Fruit fly (Drosophila melanogaster) Kc167 (cell line): ENCODE measurements around the gene Boh1.
"Not testable (repeated sequence)": the region's sequence is repeated elsewhere in the genome, so short reads cannot be mapped to it uniquely, and the experiment has no call there.

Experiments used
- Myc ChIP-seq: fragments of >200 bp; optimal IDR thresholded peaks from 2 replicates; lab custom pipeline; 2017; ENCODE audit warnings: missing external identifiers
- Sin3A ChIP-seq: fragments of >200 bp; optimal IDR thresholded peaks from 2 replicates; lab custom pipeline; 2018; ENCODE audit warnings: missing external identifiers
- h ChIP-seq: fragments of >200 bp; optimal IDR thresholded peaks from 3 replicates; lab custom pipeline; 2018; ENCODE audit warnings: missing external identifiers
- insv ChIP-seq: fragments of >200 bp; optimal IDR thresholded peaks from 3 replicates; lab custom pipeline; 2018; ENCODE audit warnings: missing external identifiers
- psq ChIP-seq: fragments of >200 bp; optimal IDR thresholded peaks from 2 replicates; lab custom pipeline; 2017; ENCODE audit warnings: missing external identifiers
- ttk ChIP-seq: sonication (Bioruptor generic); optimal IDR thresholded peaks from 2 replicates; lab custom pipeline; 2017; ENCODE audit warnings: missing external identifiers

Gene Boh1

dm6 chr3R:27919385-27919789 lies at the start of gene Boh1:
Gene Boh1 (minus strand): TSS chr3R:27919460.
- TF ChIP-seq ttk (lab: Kevin White, UChicago), result no peak
- TF ChIP-seq Sin3A (lab: Kevin White, UChicago), result no peak
- no peak for TF ChIP-seq Myc (lab: Kevin White, UChicago)

- TF ChIP-seq Myc, h, ttk (lab: Kevin White, UChicago): not testable (repeated sequence)
These were observed 43.9 kb upstream of the Boh1 start, which contains the start of the genes CG31131 and CG4849 for dm6 chr3R:27963119-27963518. Gene CG31131 (minus strand): TSS chr3R:27963219. Gene CG4849 (plus strand): TSS chr3R:27963415.

dm6 chr3R:27960473-27960872 lies 41.2 kb upstream of the Boh1 start, which contains the start of gene CG31253:
Gene CG31253 (minus strand): TSS chr3R:27960573.
- not testable (repeated sequence) for TF ChIP-seq ttk, Myc, Sin3A (lab: Kevin White, UChicago)

dm6 chr3R:27959145-27959544 lies 39.9 kb upstream of the Boh1 start, which contains the start of the genes CG42487 and CG4884:
Gene CG42487 (minus strand): TSS chr3R:27959245.
Gene CG4884 (minus strand): TSS chr3R:27959245.
- TF ChIP-seq h, insv, Sin3A (lab: Kevin White, UChicago): not testable (repeated sequence)

dm6 chr3R:27957967-27958366 lies 38.7 kb upstream of the Boh1 start:
- TF ChIP-seq h (lab: Kevin White, UChicago), result no peak
- TF ChIP-seq psq (lab: Kevin White, UChicago), result no peak
- TF ChIP-seq ttk (lab: Kevin White, UChicago), result no peak
- TF ChIP-seq Sin3A (lab: Kevin White, UChicago), result no peak
- no peak for TF ChIP-seq insv (lab: Kevin White, UChicago)
- no peak for TF ChIP-seq Myc (lab: Kevin White, UChicago)

dm6 chr3R:27954533-27954932 lies 35.3 kb upstream of the Boh1 start, which contains the start of gene Nep7:
Gene Nep7 (plus strand): TSS chr3R:27954917.
- TF ChIP-seq insv (lab: Kevin White, UChicago) (no peak), ttk (lab: Kevin White, UChicago) (no peak)

- TF ChIP-seq Sin3A (lab: Kevin White, UChicago) (no peak), psq (lab: Kevin White, UChicago) (no peak), h (lab: Kevin White, UChicago) (no peak), insv (lab: Kevin White, UChicago) (no peak), Myc (lab: Kevin White, UChicago) (no peak), ttk (lab: Kevin White, UChicago) (no peak)
These were observed 34.6 kb upstream of the Boh1 start, which contains the start of gene CG4951 for dm6 chr3R:27953890-27954289. Gene CG4951 (minus strand): TSS chr3R:27954112.

dm6 chr3R:27948421-27948906 lies 29.2 kb upstream of the Boh1 start, which contains the start of gene Gp93:
Gene Gp93 (plus strand): TSS chr3R:27948711.
- TF ChIP-seq insv (lab: Kevin White, UChicago) (no peak), psq (lab: Kevin White, UChicago) (no peak), h (lab: Kevin White, UChicago) (no peak), ttk (lab: Kevin White, UChicago) (no peak), Myc (lab: Kevin White, UChicago) (no peak), Sin3A (lab: Kevin White, UChicago) (no peak)

dm6 chr3R:27947682-27948245 lies 28.5 kb upstream of the Boh1 start, which contains the start of gene mfrn:
Gene mfrn (minus strand): TSS chr3R:27948021.
- TF ChIP-seq Sin3A (lab: Kevin White, UChicago), result no peak
- TF ChIP-seq ttk (lab: Kevin White, UChicago), result no peak
- TF ChIP-seq insv (lab: Kevin White, UChicago), result no peak
- no peak for TF ChIP-seq psq (lab: Kevin White, UChicago)
- TF ChIP-seq h (lab: Kevin White, UChicago), result no peak
- no peak for TF ChIP-seq Myc (lab: Kevin White, UChicago)

dm6 chr3R:27946555-27947204 lies 27.4 kb upstream of the Boh1 start:
- no peak for TF ChIP-seq insv (lab: Kevin White, UChicago)
- no peak for TF ChIP-seq Myc (lab: Kevin White, UChicago)
- TF ChIP-seq psq (lab: Kevin White, UChicago), result no peak

- TF ChIP-seq Sin3A (lab: Kevin White, UChicago), result no peak
- TF ChIP-seq ttk (lab: Kevin White, UChicago), result no peak
- TF ChIP-seq Myc (lab: Kevin White, UChicago), result no peak
- TF ChIP-seq insv (lab: Kevin White, UChicago), result no peak
- no peak for TF ChIP-seq h (lab: Kevin White, UChicago)
- no peak for TF ChIP-seq psq (lab: Kevin White, UChicago)
These were observed 26.1 kb upstream of the Boh1 start for dm6 chr3R:27945398-27945797.
